Worm (Caenorhabditis elegans) whole organism, L2 larva: ENCODE results near the gene F43C11.6.

Experiments used
- ceh-16 ChIP-seq: fragments of 150-350 bp; optimal IDR thresholded peaks from 2 replicates; lab custom pipeline; 2014; ENCODE audit warnings: missing biosample characterization, missing genetic modification characterization
- mbf-1 ChIP-seq: sonication (generic microtip); optimal IDR thresholded peaks from 2 replicates; lab custom pipeline; 2017; ENCODE audit warnings: missing biosample characterization, missing genetic modification characterization
- mdl-1 ChIP-seq, 2 experiments: fragments of 150-350 bp in 1 of 2; sonication (generic microtip) in 1 of 2; optimal IDR thresholded peaks; 2 replicates each; lab custom pipeline; 2017; ENCODE audit warnings: missing biosample characterization in 2 of 2, missing genetic modification characterization in 2 of 2
- nhr-25 ChIP-seq: fragments of 150-350 bp; sonication (generic microtip); optimal IDR thresholded peaks from 3 replicates; lab custom pipeline; 2014; ENCODE audit warnings: missing biosample characterization, missing genetic modification characterization
- nhr-77 ChIP-seq: fragments of 150-350 bp; optimal IDR thresholded peaks from 2 replicates; lab custom pipeline; 2014; ENCODE audit warnings: missing biosample characterization, missing genetic modification characterization
- snpc-4 ChIP-seq: fragments of 150-350 bp; optimal IDR thresholded peaks from 2 replicates; lab custom pipeline; 2014; ENCODE audit warnings: missing biosample characterization, missing genetic modification characterization
- unc-62 ChIP-seq: fragments of 150-350 bp; optimal IDR thresholded peaks from 2 replicates; lab custom pipeline; 2014; ENCODE audit warnings: missing biosample characterization, missing genetic modification reagents, missing genetic modification characterization
- ztf-1 ChIP-seq: fragments of 200-800 bp; sonication (Bioruptor generic); conservative IDR thresholded peaks from 2 replicates; pipeline ENCODE4 v1.3.6; 2022; ENCODE audit warnings: missing genetic modification characterization, missing compliant biosample characterization
- ztf-11 ChIP-seq: sonication (generic microtip); optimal IDR thresholded peaks from 2 replicates; lab custom pipeline; 2017; ENCODE audit warnings: missing biosample characterization, missing genetic modification characterization

ce11 chrII:2366623-2367365, 24.6 kb downstream of the F43C11.6 start, which contains the start of the genes F43C11.12 and F16G10.5:
- no peak for TF ChIP-seq mdl-1 (tag; optimal IDR thresholded peaks at IDR 0.05; lab: Kevin White, UChicago)
- TF ChIP-seq ceh-16 (tag; lab: Kevin White, UChicago) = no peak
- TF ChIP-seq nhr-77 (tag; lab: Kevin White, UChicago) = no peak
- no peak for TF ChIP-seq ztf-11
- TF ChIP-seq snpc-4 (tag; lab: Kevin White, UChicago) = no peak
- no peak for TF ChIP-seq nhr-25
- TF ChIP-seq unc-62 (GFP tag; lab: Kevin White, UChicago) = no peak
- TF ChIP-seq ztf-1 = no peak
- no peak for TF ChIP-seq mbf-1
